Worm (Caenorhabditis elegans) whole organism, young adult: ENCODE results near the gene F08F8.9.

Experiments
- B0035.1 ChIP-seq: sonication (generic microtip); optimal IDR thresholded peaks from 2 replicates; lab custom pipeline; 2016; ENCODE audit warnings: missing genetic modification characterization, mild to moderate bottlenecking, missing compliant biosample characterization, missing genotype, missing genetic modification reagents
- B0261.1 ChIP-seq: sonication (generic microtip); optimal IDR thresholded peaks from 2 replicates; lab custom pipeline; 2016; ENCODE audit warnings: mild to moderate bottlenecking, missing genetic modification characterization, moderate library complexity, missing compliant biosample characterization
- F23B12.7 ChIP-seq: sonication (generic microtip); optimal IDR thresholded peaks from 2 replicates; lab custom pipeline; 2017; ENCODE audit warnings: missing genetic modification characterization, mild to moderate bottlenecking, missing compliant biosample characterization, antibody characterized with exemption, moderate library complexity; ENCODE audit not compliant: insufficient read depth
- F57C9.4 ChIP-seq: sonication (generic microtip); optimal IDR thresholded peaks from 2 replicates; lab custom pipeline; 2017; ENCODE audit warnings: mild to moderate bottlenecking, missing genetic modification characterization, missing compliant biosample characterization
- K12H6.12 ChIP-seq: fragments of 200-800 bp; sonication (Bioruptor generic); optimal IDR thresholded peaks from 2 replicates; lab custom pipeline; 2018; ENCODE audit warnings: mild to moderate bottlenecking, missing genetic modification characterization, missing compliant biosample characterization
- Y53F4B.3 ChIP-seq: fragments of 200-800 bp; sonication (Bioruptor generic); IDR thresholded peaks from 2 replicates; pipeline ENCODE4 v1.3.6; 2022; ENCODE audit warnings: missing genetic modification reagents, missing genetic modification characterization, missing compliant biosample characterization
- Y95B8A.8 ChIP-seq: fragments of 200-800 bp; sonication (Bioruptor generic); IDR thresholded peaks from 2 replicates; pipeline ENCODE4 v1.3.6; 2022; ENCODE audit warnings: missing genetic modification reagents, missing genetic modification characterization, missing compliant biosample characterization
- athp-1 ChIP-seq: sonication (generic microtip); optimal IDR thresholded peaks from 2 replicates; lab custom pipeline; 2017; ENCODE audit warnings: mild to moderate bottlenecking, missing genetic modification characterization, missing compliant biosample characterization
- bed-1 ChIP-seq: fragments of 200-800 bp; sonication (Bioruptor generic); IDR thresholded peaks from 2 replicates; pipeline ENCODE4 v1.3.6; 2022; ENCODE audit warnings: missing genetic modification reagents, missing genetic modification characterization, missing compliant biosample characterization
- bed-2 ChIP-seq: fragments of 200-800 bp; sonication (Bioruptor generic); IDR thresholded peaks from 2 replicates; pipeline ENCODE4 v1.3.6; 2022; ENCODE audit warnings: missing genetic modification reagents, missing genetic modification characterization, missing compliant biosample characterization
- ccch-3 ChIP-seq: fragments of 200-800 bp; sonication (Bioruptor generic); optimal IDR thresholded peaks from 2 replicates; lab custom pipeline; 2018; ENCODE audit warnings: mild to moderate bottlenecking, missing genetic modification characterization, missing compliant biosample characterization
- ceh-100 ChIP-seq: fragments of 200-800 bp; sonication (Bioruptor generic); IDR thresholded peaks from 2 replicates; pipeline ENCODE4 v1.3.6; 2022; ENCODE audit warnings: missing genetic modification reagents, missing genetic modification characterization, missing compliant biosample characterization
- ceh-79 ChIP-seq: sonication (generic microtip); optimal IDR thresholded peaks from 2 replicates; lab custom pipeline; 2017; ENCODE audit warnings: mild to moderate bottlenecking, missing genetic modification characterization, missing compliant biosample characterization
- ceh-91 ChIP-seq: fragments of 200-800 bp; sonication (Bioruptor generic); IDR thresholded peaks from 2 replicates; pipeline ENCODE4 v1.3.6; 2022; ENCODE audit warnings: missing genetic modification reagents, missing genetic modification characterization, missing compliant biosample characterization
- dpff-1 ChIP-seq: sonication (generic microtip); optimal IDR thresholded peaks from 2 replicates; lab custom pipeline; 2017; ENCODE audit warnings: mild to moderate bottlenecking, missing genetic modification characterization, missing compliant biosample characterization
- egrh-3 ChIP-seq: fragments of 200-800 bp; sonication (Bioruptor generic); IDR thresholded peaks from 2 replicates; pipeline ENCODE4 v1.3.6; 2022; ENCODE audit warnings: missing genetic modification reagents, missing genetic modification characterization, missing compliant biosample characterization
- gei-17 ChIP-seq: fragments of 200-800 bp; sonication (Bioruptor generic); optimal IDR thresholded peaks from 2 replicates; lab custom pipeline; 2018; ENCODE audit warnings: mild to moderate bottlenecking, missing genetic modification characterization, missing compliant biosample characterization
- hlh-12 ChIP-seq: sonication (generic microtip); optimal IDR thresholded peaks from 2 replicates; lab custom pipeline; 2016; ENCODE audit warnings: missing genetic modification characterization, missing compliant biosample characterization
- hmg-1.2 ChIP-seq: fragments of 200-800 bp; sonication (Bioruptor generic); IDR thresholded peaks from 2 replicates; pipeline ENCODE4 v1.3.6; 2022; ENCODE audit warnings: missing genetic modification reagents, missing genetic modification characterization, missing compliant biosample characterization
- let-526 ChIP-seq: fragments of 200-800 bp; sonication (Bioruptor generic); IDR thresholded peaks from 2 replicates; pipeline ENCODE4 v1.3.6; 2022; ENCODE audit warnings: missing genetic modification reagents, missing genetic modification characterization, missing compliant biosample characterization
- lin-54 ChIP-seq: fragments of 200-800 bp; sonication (Bioruptor generic); optimal IDR thresholded peaks from 2 replicates; lab custom pipeline; 2018; ENCODE audit warnings: mild to moderate bottlenecking, missing genetic modification characterization, missing compliant biosample characterization
- lsl-1 ChIP-seq: fragments of 200-800 bp; sonication (Bioruptor generic); optimal IDR thresholded peaks from 2 replicates; lab custom pipeline; 2018; ENCODE audit warnings: mild to moderate bottlenecking, missing genetic modification characterization, moderate library complexity, missing compliant biosample characterization
- madf-10 ChIP-seq: sonication (generic microtip); optimal IDR thresholded peaks from 2 replicates; lab custom pipeline; 2016; ENCODE audit warnings: mild to moderate bottlenecking, missing genetic modification characterization, missing compliant biosample characterization
- madf-3 ChIP-seq: fragments of 200-800 bp; sonication (Bioruptor generic); IDR thresholded peaks from 2 replicates; pipeline ENCODE4 v1.3.6; 2022; ENCODE audit warnings: missing genetic modification reagents, missing genetic modification characterization, missing compliant biosample characterization
- madf-6 ChIP-seq: fragments of 200-800 bp; sonication (Bioruptor generic); IDR thresholded peaks from 2 replicates; pipeline ENCODE4 v1.3.6; 2022; ENCODE audit warnings: missing genetic modification reagents, missing genetic modification characterization, missing compliant biosample characterization
- mxl-1 ChIP-seq: sonication (generic microtip); optimal IDR thresholded peaks from 2 replicates; lab custom pipeline; 2016; ENCODE audit warnings: missing genetic modification characterization, missing compliant biosample characterization
- nhr-179 ChIP-seq: sonication (generic microtip); optimal IDR thresholded peaks from 2 replicates; lab custom pipeline; 2016; ENCODE audit warnings: mild to moderate bottlenecking, missing genetic modification characterization, missing compliant biosample characterization
- nhr-27 ChIP-seq: fragments of 200-800 bp; sonication (Bioruptor generic); optimal IDR thresholded peaks from 2 replicates; lab custom pipeline; 2018; ENCODE audit warnings: mild to moderate bottlenecking, missing genetic modification characterization, moderate library complexity, missing compliant biosample characterization
- rec-8 ChIP-seq, 2 experiments: sonication (generic microtip); optimal IDR thresholded peaks; 2 replicates each; lab custom pipeline; 2016; ENCODE audit warnings: mild to moderate bottlenecking in 2 of 2, missing genetic modification characterization in 2 of 2, missing genetic modification reagents in 2 of 2, missing genotype in 2 of 2, missing biosample characterization in 1 of 2, missing compliant biosample characterization in 1 of 2, moderate library complexity in 1 of 2
- rpc-1 ChIP-seq, 2 experiments: fragments of 150-350 bp in 1 of 2; sonication (generic microtip) in 1 of 2; optimal IDR thresholded peaks; 2 replicates each; lab custom pipeline; 2014 to 2018; ENCODE audit warnings: missing biosample characterization in 1 of 2, missing genetic modification characterization in 1 of 2, missing genetic modification reagents in 1 of 2, missing genotype in 1 of 2
- tbx-9 ChIP-seq: sonication (generic microtip); optimal IDR thresholded peaks from 2 replicates; lab custom pipeline; 2016; ENCODE audit warnings: borderline replicate concordance, missing genetic modification characterization, inconsistent platforms, missing compliant biosample characterization
- zfh-2 ChIP-seq: fragments of 200-800 bp; sonication (Bioruptor generic); conservative IDR thresholded peaks from 2 replicates; pipeline ENCODE4 v1.3.6; 2022; ENCODE audit warnings: missing genetic modification reagents, missing genetic modification characterization, missing compliant biosample characterization
- ztf-28 ChIP-seq: fragments of 200-800 bp; sonication (Bioruptor generic); IDR thresholded peaks from 2 replicates; pipeline ENCODE4 v1.3.6; 2022; ENCODE audit warnings: missing genetic modification reagents, missing genetic modification characterization, missing compliant biosample characterization

F08F8.9 gene

DNA sequence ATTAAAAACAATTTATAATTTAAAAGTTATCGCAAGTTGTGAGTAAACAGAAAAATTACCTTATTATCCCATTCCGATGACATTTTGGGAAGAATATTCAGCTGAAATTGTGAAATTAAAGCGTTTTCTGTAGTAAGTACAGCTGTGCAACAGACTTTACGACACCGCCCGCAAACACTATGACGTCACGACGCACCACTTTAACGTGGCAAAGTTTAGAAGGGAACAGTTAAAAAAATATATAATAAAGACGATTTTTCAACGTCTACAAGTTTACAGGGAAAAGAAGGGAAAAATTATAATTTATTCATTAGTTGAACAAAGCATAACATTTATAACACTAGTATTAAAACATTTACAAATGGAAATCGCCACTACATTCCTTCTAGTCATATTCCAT lies at the start of gene F08F8.9:
Gene F08F8.9, minus strand, starts transcription at position 101 of the 400 bp plus-strand sequence.
- no peak for TF ChIP-seq let-526 (GFP tag; lab: Robert Waterston, UW)
- TF ChIP-seq ceh-79 (tag; lab: Kevin White, UChicago): no peak
- no peak for TF ChIP-seq Y53F4B.3 (GFP tag; lab: Robert Waterston, UW)
- TF ChIP-seq lin-54 (GFP tag; lab: Kevin White, UChicago): no peak
- TF ChIP-seq F23B12.7 (tag; lab: Kevin White, UChicago): no peak
- TF ChIP-seq dpff-1 (tag; lab: Kevin White, UChicago): no peak
- TF ChIP-seq tbx-9 (tag; lab: Kevin White, UChicago): no peak
- no peak for TF ChIP-seq nhr-179
- no peak for TF ChIP-seq madf-10 (tag; lab: Kevin White, UChicago)
- no peak for TF ChIP-seq madf-3 (GFP tag; lab: Robert Waterston, UW)
- TF ChIP-seq B0035.1 (tag; lab: Kevin White, UChicago): no peak
- TF ChIP-seq B0261.1 (tag; lab: Kevin White, UChicago): no peak
- TF ChIP-seq hlh-12: no peak

DNA sequence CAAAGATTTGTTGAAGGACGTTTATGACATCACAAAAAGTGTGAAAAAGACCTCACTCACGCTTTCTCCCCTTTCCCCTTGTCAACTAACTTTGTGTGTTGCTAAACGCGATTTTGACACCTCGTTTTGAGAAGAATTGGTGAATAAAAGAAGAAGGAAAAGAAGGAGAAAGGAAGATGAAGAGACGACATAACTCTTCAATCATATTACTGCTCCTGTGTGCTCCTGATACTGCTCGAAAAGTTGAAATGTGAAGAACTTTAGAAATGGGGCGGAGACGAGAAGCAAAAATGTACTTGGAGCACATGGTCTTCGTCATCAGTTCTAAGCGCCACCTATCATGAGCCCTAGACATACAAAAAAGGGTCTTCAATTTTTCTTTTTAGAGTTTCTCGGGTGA lies 45.2 kb upstream of the F08F8.9 start:
- TF ChIP-seq bed-2 (no peak), B0261.1 (tag; lab: Kevin White, UChicago) (no peak), bed-1 (GFP tag; lab: Robert Waterston, UW) (no peak), nhr-27 (tag; lab: Kevin White, UChicago) (no peak), egrh-3 (no peak), ztf-28 (no peak), F57C9.4 (tag; lab: Kevin White, UChicago) (no peak), ccch-3 (GFP tag; lab: Kevin White, UChicago) (no peak)
- TF ChIP-seq, all 124 proteins: peak for 0

ce11 chrIII:7397196-7397595 lies 43.4 kb upstream of the F08F8.9 start:
- no peak for TF ChIP-seq ceh-91 (GFP tag; lab: Robert Waterston, UW)
- TF ChIP-seq hmg-1.2 (GFP tag; lab: Robert Waterston, UW): peak; percentile 29; the same call in 1 of the 2 replicates

ce11 chrIII:7395354-7395753 lies 41.6 kb upstream of the F08F8.9 start, which contains the start of gene lgc-50:
Gene lgc-50, minus strand, starts transcription at chrIII:7395454.
- TF ChIP-seq zfh-2 (GFP tag; lab: Robert Waterston, UW): no peak
- no peak for TF ChIP-seq madf-6 (GFP tag; lab: Robert Waterston, UW)
- no peak for TF ChIP-seq Y95B8A.8 (GFP tag; lab: Robert Waterston, UW)
- TF ChIP-seq athp-1 (tag; lab: Kevin White, UChicago): no peak
- no peak for TF ChIP-seq rec-8 (tag; optimal IDR thresholded peaks at IDR 0.05; lab: Kevin White, UChicago)
- no peak for TF ChIP-seq K12H6.12 (tag; lab: Kevin White, UChicago)
- no peak for TF ChIP-seq rpc-1 (optimal IDR thresholded peaks at IDR 0.05; lab: Kevin White, UChicago)
- no peak for TF ChIP-seq rpc-1 (tag; optimal IDR thresholded peaks at IDR 0.05; lab: Kevin White, UChicago)
- no peak for TF ChIP-seq lsl-1 (GFP tag; lab: Kevin White, UChicago)
- no peak for TF ChIP-seq mxl-1
- no peak for TF ChIP-seq ceh-100 (GFP tag; lab: Robert Waterston, UW)
- no peak for TF ChIP-seq gei-17 (GFP tag; lab: Kevin White, UChicago)
